Worm (Caenorhabditis elegans) whole organism, early embryonic: ENCODE results near the gene C26D10.3.

Experiments
- B0310.2 ChIP-seq: sonication (generic microtip); optimal IDR thresholded peaks from 2 replicates; lab custom pipeline; 2016; ENCODE audit warnings: mild to moderate bottlenecking, missing genetic modification characterization, missing compliant biosample characterization
- F13C5.2 ChIP-seq: sonication (generic microtip); optimal IDR thresholded peaks from 2 replicates; lab custom pipeline; 2017; ENCODE audit warnings: mild to moderate bottlenecking, missing genetic modification characterization, inconsistent platforms, missing compliant biosample characterization
- aly-1 ChIP-seq: sonication (generic microtip); optimal IDR thresholded peaks from 2 replicates; lab custom pipeline; 2016; ENCODE audit warnings: missing genetic modification characterization, missing compliant biosample characterization
- ama-1 ChIP-seq: fragments of 150-350 bp; optimal IDR thresholded peaks from 2 replicates; lab custom pipeline; 2014
- ceh-13 ChIP-seq: fragments of 200-800 bp; sonication (Bioruptor generic); optimal IDR thresholded peaks from 2 replicates; lab custom pipeline; 2018; ENCODE audit warnings: mild to moderate bottlenecking, missing genetic modification characterization, missing compliant biosample characterization
- ceh-36 ChIP-seq: sonication (generic microtip); optimal IDR thresholded peaks from 2 replicates; lab custom pipeline; 2016; ENCODE audit warnings: missing genetic modification characterization, inconsistent platforms, missing compliant biosample characterization
- ets-7 ChIP-seq: sonication (generic microtip); optimal IDR thresholded peaks from 2 replicates; lab custom pipeline; 2016; ENCODE audit warnings: missing genotype, missing genetic modification characterization, missing compliant biosample characterization
- flt-1 ChIP-seq: fragments of 200-800 bp; sonication (Bioruptor generic); IDR thresholded peaks from 2 replicates; pipeline ENCODE4 v1.3.6; 2022; ENCODE audit warnings: missing genetic modification characterization, missing compliant biosample characterization
- hmbx-1 ChIP-seq: sonication (generic microtip); optimal IDR thresholded peaks from 2 replicates; lab custom pipeline; 2016; ENCODE audit warnings: mild to moderate bottlenecking, missing genetic modification characterization, missing compliant biosample characterization
- hmg-4 ChIP-seq: fragments of 200-800 bp; sonication (Bioruptor generic); optimal IDR thresholded peaks from 2 replicates; lab custom pipeline; 2018; ENCODE audit warnings: mild to moderate bottlenecking, missing genetic modification characterization, missing compliant biosample characterization
- hnd-1 ChIP-seq: sonication (generic microtip); optimal IDR thresholded peaks from 2 replicates; lab custom pipeline; 2016; ENCODE audit warnings: missing genetic modification characterization, missing compliant biosample characterization
- pes-1 ChIP-seq: fragments of 200-800 bp; sonication (Bioruptor generic); IDR thresholded peaks from 2 replicates; pipeline ENCODE4 v1.3.6; 2022; ENCODE audit warnings: missing genetic modification reagents, missing genetic modification characterization, missing compliant biosample characterization
- scrt-1 ChIP-seq: fragments of 200-800 bp; sonication (Bioruptor generic); IDR thresholded peaks from 2 replicates; pipeline ENCODE4 v1.3.6; 2022; ENCODE audit warnings: missing genetic modification characterization, missing compliant biosample characterization
- sea-1 ChIP-seq: fragments of 200-800 bp; sonication (Bioruptor generic); conservative IDR thresholded peaks from 2 replicates; pipeline ENCODE4 v1.3.6; 2022; ENCODE audit warnings: missing genetic modification characterization, missing compliant biosample characterization
- tbx-11 ChIP-seq: fragments of 200-800 bp; sonication (Bioruptor generic); IDR thresholded peaks from 2 replicates; pipeline ENCODE4 v1.3.6; 2022; ENCODE audit warnings: missing genetic modification characterization, missing compliant biosample characterization
- tbx-37 ChIP-seq: fragments of 200-800 bp; sonication (Bioruptor generic); conservative IDR thresholded peaks from 2 replicates; pipeline ENCODE4 v1.3.6; 2022; ENCODE audit warnings: missing genetic modification reagents, missing genetic modification characterization, missing compliant biosample characterization
- tra-4 ChIP-seq: sonication (generic microtip); optimal IDR thresholded peaks from 2 replicates; lab custom pipeline; 2017; ENCODE audit warnings: missing genetic modification characterization, missing compliant biosample characterization

The C26D10.3 gene

DNA sequence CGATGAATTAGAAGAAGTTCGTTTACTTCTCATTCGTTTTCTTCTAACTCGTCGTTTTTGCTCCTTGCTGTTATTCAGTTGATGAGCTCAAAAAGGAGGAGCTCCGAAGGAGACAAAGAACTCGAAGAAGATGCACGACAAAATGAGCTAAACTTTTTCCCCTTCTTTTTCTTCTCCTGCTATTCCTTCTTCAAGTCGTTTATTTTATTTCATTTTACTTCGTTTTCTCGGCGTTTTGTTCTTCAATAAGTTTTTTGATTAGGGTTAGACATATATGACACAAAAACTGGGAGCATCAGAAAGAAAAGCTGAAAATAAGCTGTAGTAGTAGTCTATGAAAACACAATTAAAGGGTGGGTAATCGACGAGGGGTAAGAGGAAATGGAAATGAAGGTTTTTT lies 13.2 kb upstream of the C26D10.3 start:
- TF ChIP-seq scrt-1 (GFP tag; lab: Robert Waterston, UW) (no peak), hnd-1 (tag; lab: Kevin White, UChicago) (no peak)

DNA sequence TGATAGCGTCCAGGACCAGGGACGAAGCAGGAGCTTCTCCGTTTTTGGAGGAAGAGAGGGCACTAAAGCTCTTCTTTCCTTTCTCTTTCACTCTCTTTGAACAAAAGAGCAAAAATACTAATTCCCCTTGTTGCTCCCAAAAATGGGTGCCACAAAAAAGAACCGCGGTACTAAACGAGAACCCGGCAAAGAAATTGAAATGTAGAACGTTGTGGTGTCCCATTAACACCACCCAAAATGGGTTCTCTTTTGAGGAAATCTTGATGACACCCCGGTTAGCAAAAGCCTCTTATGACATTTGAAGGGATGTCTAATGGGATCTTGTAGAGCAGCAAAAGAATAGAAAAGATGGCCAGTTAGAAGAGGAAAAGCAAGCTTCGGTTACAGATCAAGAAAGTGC lies 10.4 kb upstream of the C26D10.3 start:
- TF ChIP-seq pes-1 (GFP tag; lab: Robert Waterston, UW), result no peak
- TF ChIP-seq ceh-36, result no peak
- no peak for TF ChIP-seq hnd-1 (tag; lab: Kevin White, UChicago)
- no peak for TF ChIP-seq aly-1 (tag; lab: Kevin White, UChicago)
- TF ChIP-seq sea-1, result no peak
- TF ChIP-seq tra-4, result no peak
- no peak for TF ChIP-seq ceh-13 (GFP tag; lab: Kevin White, UChicago)
- no peak for TF ChIP-seq F13C5.2
- TF ChIP-seq scrt-1 (GFP tag; lab: Robert Waterston, UW), result no peak
- TF ChIP-seq ama-1 (lab: Kevin White, UChicago), result no peak
- TF ChIP-seq tbx-37 (GFP tag; lab: Robert Waterston, UW), result no peak
- TF ChIP-seq hmbx-1 (tag; lab: Kevin White, UChicago), result no peak
- TF ChIP-seq B0310.2, result no peak
- TF ChIP-seq tbx-11 (GFP tag; lab: Robert Waterston, UW), result no peak

DNA sequence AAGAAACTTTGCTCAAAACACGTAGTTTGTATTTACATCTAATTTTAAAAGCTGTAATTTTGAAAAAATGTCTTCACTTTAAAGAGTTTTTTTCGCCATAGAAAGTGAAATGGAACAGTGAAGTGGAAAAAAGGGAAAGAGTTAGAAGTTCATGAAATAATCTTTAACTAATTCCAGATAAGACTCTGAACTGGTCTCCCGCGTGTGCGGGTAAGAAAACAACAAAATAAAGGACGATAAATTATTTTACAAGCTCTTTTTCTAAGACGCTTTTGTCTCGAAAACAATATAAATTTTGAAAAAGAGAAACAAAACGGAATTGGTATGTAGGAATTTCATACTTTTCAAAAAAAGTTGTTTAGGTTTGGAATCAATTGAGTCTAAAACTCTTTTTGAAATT lies 8.5 kb upstream of the C26D10.3 start:
- TF ChIP-seq tra-4, result no peak
- TF ChIP-seq B0310.2, result no peak
- TF ChIP-seq flt-1 (GFP tag; lab: Robert Waterston, UW), result no peak
- TF ChIP-seq tbx-11 (GFP tag; lab: Robert Waterston, UW), result no peak
- TF ChIP-seq ets-7, result no peak
- no peak for TF ChIP-seq scrt-1 (GFP tag; lab: Robert Waterston, UW)
- no peak for TF ChIP-seq hnd-1 (tag; lab: Kevin White, UChicago)
- no peak for TF ChIP-seq hmbx-1 (tag; lab: Kevin White, UChicago)
- no peak for TF ChIP-seq F13C5.2
- TF ChIP-seq aly-1 (tag; lab: Kevin White, UChicago), result no peak
- TF ChIP-seq sea-1, result no peak
- no peak for TF ChIP-seq tbx-37 (GFP tag; lab: Robert Waterston, UW)
- TF ChIP-seq ama-1 (lab: Kevin White, UChicago), result no peak

DNA sequence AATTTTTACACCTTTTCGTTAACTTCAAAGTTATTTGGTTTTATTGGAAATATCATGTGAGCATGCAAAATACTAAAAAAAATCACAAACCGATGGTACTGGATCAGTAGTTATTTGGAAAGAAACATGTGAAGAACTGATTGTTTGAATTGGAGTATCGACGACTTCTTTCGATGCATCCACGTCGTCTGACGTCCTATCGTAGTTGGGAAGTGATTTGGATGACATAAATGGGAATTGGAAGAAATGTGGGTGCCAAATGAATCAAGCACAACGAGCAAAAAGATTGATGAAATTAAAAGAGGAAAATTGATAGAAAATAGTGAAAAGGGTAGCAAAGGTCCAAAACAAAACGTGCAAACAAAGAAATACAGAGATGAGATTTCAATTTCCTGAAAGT lies 3.9 kb upstream of the C26D10.3 start, which contains the start of gene shw-1:
TSS of gene shw-1 (minus strand) at position 228 of the 400 bp plus-strand sequence.
- no peak for TF ChIP-seq ama-1 (lab: Kevin White, UChicago)
- no peak for TF ChIP-seq hnd-1 (tag; lab: Kevin White, UChicago)
- no peak for TF ChIP-seq ets-7
- no peak for TF ChIP-seq B0310.2
- TF ChIP-seq tra-4, result no peak
- no peak for TF ChIP-seq ceh-13 (GFP tag; lab: Kevin White, UChicago)
- no peak for TF ChIP-seq aly-1 (tag; lab: Kevin White, UChicago)
- no peak for TF ChIP-seq flt-1 (GFP tag; lab: Robert Waterston, UW)
- TF ChIP-seq tbx-11 (GFP tag; lab: Robert Waterston, UW), result no peak
- TF ChIP-seq hmg-4, result no peak
- TF ChIP-seq sea-1, result no peak
- TF ChIP-seq pes-1 (GFP tag; lab: Robert Waterston, UW), result no peak
- no peak for TF ChIP-seq ceh-36
- TF ChIP-seq hmbx-1 (tag; lab: Kevin White, UChicago), result no peak
- no peak for TF ChIP-seq tbx-37 (GFP tag; lab: Robert Waterston, UW)

DNA sequence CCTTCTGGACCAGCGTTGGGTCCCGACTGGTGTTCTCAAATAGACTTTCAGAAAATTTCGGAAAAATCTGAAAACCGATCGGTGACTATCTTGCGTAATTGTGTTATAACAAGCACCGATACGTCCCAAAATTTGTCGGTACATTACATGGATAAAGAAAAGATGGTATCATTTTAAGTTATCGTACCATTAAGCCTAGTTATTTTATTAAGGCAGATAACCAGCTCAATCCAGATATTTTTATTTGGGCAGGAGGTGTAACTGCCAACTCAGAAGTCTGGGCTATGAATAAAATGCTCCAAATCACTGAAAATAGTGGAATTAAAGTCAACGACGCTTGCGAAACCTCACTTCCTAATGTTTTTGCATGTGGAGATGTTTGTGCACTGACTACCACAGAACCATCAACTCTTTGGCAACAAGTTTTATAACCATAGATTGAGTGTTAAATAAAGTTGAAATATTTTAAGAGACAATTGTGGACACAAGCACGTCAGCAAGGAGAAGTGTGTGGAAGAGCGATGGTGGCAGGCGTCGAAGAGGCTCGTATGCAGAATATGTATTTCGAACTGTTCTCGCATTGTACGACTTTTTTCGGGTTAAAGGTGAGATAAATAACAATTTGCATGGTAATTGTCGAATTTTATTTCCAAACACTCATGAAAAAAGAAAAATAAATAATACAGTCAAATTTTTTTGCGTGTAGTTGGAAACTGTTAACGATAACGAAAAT lies 1.2 kb downstream of the C26D10.3 start:
- TF ChIP-seq hnd-1 (tag; lab: Kevin White, UChicago) (no peak), hmg-4 (no peak), aly-1 (tag; lab: Kevin White, UChicago) (no peak), flt-1 (GFP tag; lab: Robert Waterston, UW) (no peak), ets-7 (no peak), tbx-37 (GFP tag; lab: Robert Waterston, UW) (0 out of 2 replicates have a peak, but pooled peaks have one; percentile 29), hmbx-1 (tag; lab: Kevin White, UChicago) (no peak)

DNA sequence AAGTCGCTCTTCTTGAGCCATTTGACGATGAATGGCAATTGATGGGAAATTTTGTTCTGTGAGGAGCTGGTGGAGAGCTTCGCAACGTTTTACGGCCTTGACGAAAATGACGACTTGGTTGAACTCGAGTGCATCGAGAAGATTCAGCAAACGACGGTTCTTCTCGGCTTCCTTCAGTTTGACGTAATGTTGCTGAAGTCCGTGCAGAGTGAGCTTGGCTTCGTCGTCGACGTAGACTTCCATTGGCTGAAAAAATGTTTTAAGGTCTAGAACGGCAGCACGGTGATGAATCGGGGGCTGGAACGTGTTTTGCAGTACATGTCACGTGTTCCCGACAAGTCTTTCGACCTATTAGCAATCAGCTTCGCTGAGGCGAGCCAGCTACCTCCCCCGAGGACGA lies 2.3 kb downstream of the C26D10.3 start:
- TF ChIP-seq scrt-1 (GFP tag; lab: Robert Waterston, UW) (no peak), tra-4 (no peak), hmg-4 (no peak), hnd-1 (tag; lab: Kevin White, UChicago) (no peak), ceh-13 (GFP tag; lab: Kevin White, UChicago) (no peak), ets-7 (no peak)

DNA sequence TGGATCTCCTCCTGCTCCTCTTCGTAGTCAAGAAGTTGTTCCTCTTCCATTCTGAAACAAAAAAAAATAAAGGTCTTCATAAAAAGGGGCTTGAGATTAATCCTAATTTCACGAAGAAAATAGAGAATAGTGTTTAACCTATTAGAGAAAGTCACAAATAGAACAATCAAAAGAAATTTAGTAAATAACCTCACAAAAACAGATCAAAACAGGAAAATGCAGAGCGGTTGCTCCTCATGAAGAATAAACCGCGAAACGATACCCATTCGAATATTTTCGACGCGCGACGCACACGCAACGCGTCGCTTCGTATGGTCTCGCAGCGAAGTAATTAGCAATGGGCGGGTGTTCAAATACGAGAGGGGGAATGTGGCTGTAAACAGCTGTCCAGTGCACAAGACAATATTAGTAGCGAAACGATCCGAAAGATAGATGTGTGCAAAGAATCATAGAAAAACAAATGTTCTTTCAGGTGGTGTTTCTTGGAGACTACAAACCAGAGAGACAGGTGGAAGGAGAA lies 3.7 kb downstream of the C26D10.3 start, which contains the start of gene hel-1:
TSS of gene hel-1 (minus strand) at position 51 of the 520 bp plus-strand sequence.
- no peak for TF ChIP-seq tra-4
- peak; percentile 75 for TF ChIP-seq F13C5.2
- TF ChIP-seq hmg-4, result peak; percentile 28
- TF ChIP-seq flt-1 (GFP tag; lab: Robert Waterston, UW), result peak; percentile 46; the same call in 1 of the 2 replicates
- TF ChIP-seq tbx-37 (GFP tag; lab: Robert Waterston, UW), result 0 out of 2 replicates have a peak, but pooled peaks have one; percentile 41

DNA sequence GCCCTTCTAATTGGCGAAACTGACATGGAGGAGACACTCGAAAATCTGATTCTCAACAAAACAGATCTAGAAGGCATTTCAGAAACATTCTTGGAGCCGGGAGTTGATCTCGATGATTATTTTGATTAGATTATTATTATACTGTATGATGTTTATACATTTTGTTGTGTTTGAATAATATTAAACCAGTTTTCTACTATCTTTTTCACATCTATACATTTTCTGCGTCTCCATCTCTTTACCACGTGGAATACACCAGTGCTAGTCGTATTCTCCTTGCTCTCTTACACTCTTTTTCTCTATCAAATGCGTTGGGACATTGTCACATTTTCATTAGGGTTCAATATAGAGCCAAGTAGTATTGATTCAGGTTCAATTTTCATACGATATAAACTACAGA lies 4.3 kb downstream of the C26D10.3 start, which contains the start of gene C26D10.4:
TSS of gene C26D10.4 (plus strand) at position 301 of the 400 bp plus-strand sequence.
- no peak for TF ChIP-seq ama-1 (lab: Kevin White, UChicago)
- no peak for TF ChIP-seq tbx-37 (GFP tag; lab: Robert Waterston, UW)
- TF ChIP-seq ceh-36, result no peak
- TF ChIP-seq hmbx-1 (tag; lab: Kevin White, UChicago), result no peak
